Worm (Caenorhabditis elegans) whole organism, L2 larva: Measurements from ENCODE around the gene gpx-2.

ENCODE experiments used
- C34F6.9 ChIP-seq: fragments of 150-350 bp; optimal IDR thresholded peaks from 2 replicates; lab custom pipeline; 2014; ENCODE audit warnings: missing biosample characterization, missing genetic modification characterization
- F13H6.1 ChIP-seq: sonication (generic microtip); optimal IDR thresholded peaks from 2 replicates; lab custom pipeline; 2016; ENCODE audit warnings: missing genetic modification characterization, missing compliant biosample characterization
- aly-2 ChIP-seq: fragments of 150-350 bp; optimal IDR thresholded peaks from 2 replicates; lab custom pipeline; 2014; ENCODE audit warnings: missing biosample characterization, missing genetic modification characterization
- blmp-1 ChIP-seq: sonication (generic microtip); optimal IDR thresholded peaks from 2 replicates; lab custom pipeline; 2017; ENCODE audit warnings: missing genetic modification characterization, mild to moderate bottlenecking, missing compliant biosample characterization, antibody characterized with exemption, moderate library complexity; ENCODE audit not compliant: insufficient read depth
- elt-1 ChIP-seq: fragments of 150-350 bp; optimal IDR thresholded peaks from 2 replicates; lab custom pipeline; 2014; ENCODE audit warnings: missing biosample characterization, missing genetic modification characterization
- fos-1 ChIP-seq: fragments of 150-350 bp; optimal IDR thresholded peaks from 2 replicates; lab custom pipeline; 2014; ENCODE audit warnings: missing biosample characterization, missing genetic modification characterization
- lin-39 ChIP-seq: fragments of 150-350 bp; optimal IDR thresholded peaks from 2 replicates; lab custom pipeline; 2014; ENCODE audit warnings: missing biosample characterization, missing genetic modification reagents, missing genetic modification characterization
- nhr-11 ChIP-seq: fragments of 150-350 bp; optimal IDR thresholded peaks from 2 replicates; lab custom pipeline; 2014; ENCODE audit warnings: missing biosample characterization, missing genetic modification characterization
- nhr-6 ChIP-seq: fragments of 150-350 bp; optimal IDR thresholded peaks from 2 replicates; lab custom pipeline; 2014; ENCODE audit warnings: missing biosample characterization, missing genetic modification characterization
- skn-1 ChIP-seq: sonication (generic microtip); optimal IDR thresholded peaks from 2 replicates; lab custom pipeline; 2017; ENCODE audit warnings: missing biosample characterization, missing genetic modification characterization
- sma-9 ChIP-seq, 2 experiments: fragments of 150-350 bp in 1 of 2; sonication (generic microtip) in 1 of 2; optimal IDR thresholded peaks; 2 replicates each; lab custom pipeline; 2014 to 2016; ENCODE audit warnings: missing genetic modification characterization in 2 of 2, mild to moderate bottlenecking in 1 of 2, missing biosample characterization in 1 of 2, missing compliant biosample characterization in 1 of 2, missing genetic modification reagents in 1 of 2, moderate library complexity in 1 of 2
- snpc-4 ChIP-seq: fragments of 150-350 bp; optimal IDR thresholded peaks from 2 replicates; lab custom pipeline; 2014; ENCODE audit warnings: missing biosample characterization, missing genetic modification characterization
- ztf-1 ChIP-seq: fragments of 200-800 bp; sonication (Bioruptor generic); conservative IDR thresholded peaks from 2 replicates; pipeline ENCODE4 v1.3.6; 2022; ENCODE audit warnings: missing genetic modification characterization, missing compliant biosample characterization
- ztf-11 ChIP-seq: sonication (generic microtip); optimal IDR thresholded peaks from 2 replicates; lab custom pipeline; 2017; ENCODE audit warnings: missing biosample characterization, missing genetic modification characterization

DNA sequence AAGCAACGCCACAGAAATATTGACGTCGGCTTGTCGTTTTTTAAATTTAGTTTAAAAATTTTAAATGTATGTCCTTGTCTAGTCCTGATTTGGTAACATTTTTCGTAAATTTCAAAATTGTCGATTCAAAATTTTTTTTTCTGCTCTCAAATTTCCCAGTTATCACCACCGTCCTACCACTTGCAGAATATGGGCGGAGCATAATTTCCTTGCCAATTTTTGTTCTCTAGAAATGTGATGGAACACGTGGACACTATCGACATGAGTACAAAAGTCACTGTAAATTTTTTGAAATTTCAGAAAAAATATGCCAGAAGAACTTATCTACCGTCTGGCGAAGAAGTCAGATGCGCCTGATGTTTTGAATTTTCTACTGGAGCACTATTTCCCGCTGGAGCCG is 11.3 kb upstream of the gpx-2 start, which contains the start of gene R05H10.7:
- TF ChIP-seq elt-1 (tag; lab: Kevin White, UChicago) (no peak), nhr-6 (no peak), F13H6.1 (tag; lab: Kevin White, UChicago) (no peak), sma-9 (GFP tag; optimal IDR thresholded peaks at IDR 0.05; lab: Kevin White, UChicago) (no peak), sma-9 (tag; optimal IDR thresholded peaks at IDR 0.05; lab: Kevin White, UChicago) (no peak), snpc-4 (tag; lab: Kevin White, UChicago) (no peak), aly-2 (tag; lab: Kevin White, UChicago) (no peak), C34F6.9 (no peak), ztf-1 (GFP tag; lab: Robert Waterston, UW) (no peak), lin-39 (tag; lab: Kevin White, UChicago) (no peak), blmp-1 (tag; lab: Kevin White, UChicago) (no peak), skn-1 (no peak), nhr-11 (tag; lab: Kevin White, UChicago) (no peak), ztf-11 (no peak), fos-1 (tag; lab: Kevin White, UChicago) (no peak)
